Worm (Caenorhabditis elegans): ENCODE data around the gene mrck-1.

ce11 chrV:6278117-6279081, 11.3 kb upstream of the mrck-1 start, which contains the start of gene fil-2:
- TF ChIP-seq mab-5 (tag; optimal IDR thresholded peaks at IDR 0.05) = no peak
- TF ChIP-seq ces-1 (GFP tag; optimal IDR thresholded peaks at IDR 0.05) = no peak
- TF ChIP-seq pha-4 (tag; optimal IDR thresholded peaks at IDR 0.05) = no peak
- TF ChIP-seq drap-1 (GFP tag; optimal IDR thresholded peaks at IDR 0.05) = no peak
- no peak for TF ChIP-seq ceh-83 (GFP tag; optimal IDR thresholded peaks at IDR 0.05)
- no peak for TF ChIP-seq lin-32 (GFP tag; optimal IDR thresholded peaks at IDR 0.05)
- no peak for TF ChIP-seq tbx-8 (GFP tag; optimal IDR thresholded peaks at IDR 0.05)
- TF ChIP-seq flh-1 (GFP tag; optimal IDR thresholded peaks at IDR 0.05) = no peak
- no peak for TF ChIP-seq nhr-12 (tag; optimal IDR thresholded peaks at IDR 0.05)
